Worm (Caenorhabditis elegans): Measurements from ENCODE around the gene ben-1.

DNA sequence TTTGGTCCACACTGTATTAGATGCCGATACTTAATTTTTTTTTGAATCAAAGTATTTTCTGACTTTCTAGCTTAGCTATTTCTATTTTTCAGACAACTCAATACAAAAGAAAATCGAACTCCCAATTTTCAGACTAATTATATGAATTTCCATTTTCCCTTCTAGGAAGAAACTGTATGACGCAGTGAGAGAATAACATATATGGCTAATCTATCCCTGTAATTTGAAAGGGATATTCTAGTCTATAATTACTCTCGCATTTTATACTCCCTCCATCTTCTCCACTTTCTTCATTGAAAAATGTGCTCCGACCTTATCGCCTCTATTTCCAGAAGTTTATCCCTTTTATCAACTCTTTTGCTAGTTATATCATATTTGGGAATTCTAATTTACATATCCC is 11.9 kb upstream of the ben-1 start, which contains the start of gene C54C6.4:
- TF ChIP-seq pat-9 (tag; optimal IDR thresholded peaks at IDR 0.05) (no peak), pha-4 (tag; optimal IDR thresholded peaks at IDR 0.05) (no peak), ceh-48 (tag; optimal IDR thresholded peaks at IDR 0.05) (no peak), tbx-7 (tag; optimal IDR thresholded peaks at IDR 0.05) (no peak), tbx-2 (tag; optimal IDR thresholded peaks at IDR 0.05) (no peak), C38D4.7 (GFP tag; optimal IDR thresholded peaks at IDR 0.05) (no peak), K09A11.1 (tag; optimal IDR thresholded peaks at IDR 0.05; ENCODE audit: insufficient read depth) (no peak), dve-1 (tag; optimal IDR thresholded peaks at IDR 0.05) (no peak), fkh-10 (GFP tag; optimal IDR thresholded peaks at IDR 0.05) (no peak), ceh-6 (GFP tag; optimal IDR thresholded peaks at IDR 0.05) (no peak), ama-1 (optimal IDR thresholded peaks at IDR 0.05) (no peak)
